Worm (Caenorhabditis elegans): Measurements from ENCODE around the gene B0035.15.
A peak's percentile ranks its signal among the peaks of the same experiment; 100 is the strongest.

B0035.15 gene

ce11 chrIV:11298154-11299086 lies at the start of gene B0035.15, which contains the start of gene dnj-1:
Gene B0035.15 (minus strand): TSS chrIV:11298252.
Gene dnj-1 (plus strand): TSS chrIV:11299036.
- TF ChIP-seq ces-1 (GFP tag; optimal IDR thresholded peaks at IDR 0.05) (peak; percentile 85), ceh-39 (tag; optimal IDR thresholded peaks at IDR 0.05) (no peak), lsy-2 (tag; optimal IDR thresholded peaks at IDR 0.05) (peak; percentile 11), blmp-1 (tag; optimal IDR thresholded peaks at IDR 0.05) (peak; percentile 6), ham-2 (GFP tag; optimal IDR thresholded peaks at IDR 0.05) (peak; percentile 67)

- TF ChIP-seq blmp-1 (tag; optimal IDR thresholded peaks at IDR 0.05): no peak
- TF ChIP-seq zip-8 (tag; optimal IDR thresholded peaks at IDR 0.05): no peak
- TF ChIP-seq ces-1 (GFP tag; optimal IDR thresholded peaks at IDR 0.05): no peak
- no peak for TF ChIP-seq elt-1 (tag; optimal IDR thresholded peaks at IDR 0.05; ENCODE audit: borderline replicate concordance, insufficient read depth)
- no peak for TF ChIP-seq M03D4.4 (tag; optimal IDR thresholded peaks at IDR 0.05)
- TF ChIP-seq ceh-43 (GFP tag; optimal IDR thresholded peaks at IDR 0.05): no peak
- no peak for TF ChIP-seq unc-39 (tag; optimal IDR thresholded peaks at IDR 0.05)
- TF ChIP-seq flh-1 (GFP tag; optimal IDR thresholded peaks at IDR 0.05): no peak
- no peak for TF ChIP-seq ham-2 (GFP tag; optimal IDR thresholded peaks at IDR 0.05)
- TF ChIP-seq cnd-1 (tag; optimal IDR thresholded peaks at IDR 0.05): no peak
- TF ChIP-seq unc-120 (tag; optimal IDR thresholded peaks at IDR 0.05; ENCODE audit: poor library complexity, severe bottlenecking): no peak
Observed at ce11 chrIV:11347275-11347674, 49.2 kb upstream of the B0035.15 start.

- TF ChIP-seq elt-3 (tag; optimal IDR thresholded peaks at IDR 0.05): no peak
- TF ChIP-seq nhr-12 (tag; optimal IDR thresholded peaks at IDR 0.05): no peak
- no peak for TF ChIP-seq mab-5 (tag; optimal IDR thresholded peaks at IDR 0.05)
- no peak for TF ChIP-seq nhr-237 (tag; optimal IDR thresholded peaks at IDR 0.05)
- TF ChIP-seq nhr-28 (tag; optimal IDR thresholded peaks at IDR 0.05): no peak
- no peak for TF ChIP-seq mep-1 (tag; optimal IDR thresholded peaks at IDR 0.05)
- TF ChIP-seq snpc-4 (tag; optimal IDR thresholded peaks at IDR 0.05): no peak
- no peak for TF ChIP-seq drap-1 (GFP tag; optimal IDR thresholded peaks at IDR 0.05)
- no peak for TF ChIP-seq sem-2 (GFP tag; optimal IDR thresholded peaks at IDR 0.05)
- TF ChIP-seq mls-2 (tag; optimal IDR thresholded peaks at IDR 0.05): no peak
- TF ChIP-seq zip-8 (tag; optimal IDR thresholded peaks at IDR 0.05): no peak
- TF ChIP-seq pha-4 (tag; optimal IDR thresholded peaks at IDR 0.05): no peak
- TF ChIP-seq ces-1 (GFP tag; optimal IDR thresholded peaks at IDR 0.05): no peak
- no peak for TF ChIP-seq tbx-8 (GFP tag; optimal IDR thresholded peaks at IDR 0.05)
- TF ChIP-seq ceh-83 (GFP tag; optimal IDR thresholded peaks at IDR 0.05): no peak
- no peak for TF ChIP-seq ceh-43 (GFP tag; optimal IDR thresholded peaks at IDR 0.05)
- TF ChIP-seq unc-62 (GFP tag; optimal IDR thresholded peaks at IDR 0.05): no peak
- no peak for TF ChIP-seq flh-1 (GFP tag; optimal IDR thresholded peaks at IDR 0.05)
Observed at ce11 chrIV:11344288-11344687, 46.2 kb upstream of the B0035.15 start.

ce11 chrIV:11340735-11341443 lies 42.8 kb upstream of the B0035.15 start:
- TF ChIP-seq ceh-43 (GFP tag; optimal IDR thresholded peaks at IDR 0.05): no peak
- TF ChIP-seq mep-1 (tag; optimal IDR thresholded peaks at IDR 0.05): no peak
- TF ChIP-seq unc-62 (GFP tag; optimal IDR thresholded peaks at IDR 0.05): no peak
- TF ChIP-seq hlh-1 (tag; optimal IDR thresholded peaks at IDR 0.05): no peak
- TF ChIP-seq sem-2 (GFP tag; optimal IDR thresholded peaks at IDR 0.05): no peak
- no peak for TF ChIP-seq drap-1 (GFP tag; optimal IDR thresholded peaks at IDR 0.05)
- no peak for TF ChIP-seq ham-2 (GFP tag; optimal IDR thresholded peaks at IDR 0.05)

- TF ChIP-seq ceh-43 (GFP tag; optimal IDR thresholded peaks at IDR 0.05) (no peak), ces-1 (GFP tag; optimal IDR thresholded peaks at IDR 0.05) (no peak), drap-1 (GFP tag; optimal IDR thresholded peaks at IDR 0.05) (no peak), elt-1 (tag; optimal IDR thresholded peaks at IDR 0.05; ENCODE audit: borderline replicate concordance, insufficient read depth) (no peak), pha-4 (tag; optimal IDR thresholded peaks at IDR 0.05) (no peak), zip-8 (tag; optimal IDR thresholded peaks at IDR 0.05) (no peak), hlh-1 (tag; optimal IDR thresholded peaks at IDR 0.05) (no peak), snpc-4 (tag; optimal IDR thresholded peaks at IDR 0.05) (no peak), ceh-39 (tag; optimal IDR thresholded peaks at IDR 0.05) (no peak), tbx-8 (GFP tag; optimal IDR thresholded peaks at IDR 0.05) (no peak)
Observed at ce11 chrIV:11337021-11337420, 39.0 kb upstream of the B0035.15 start, which contains the start of gene F54E12.2. Gene F54E12.2 (minus strand): TSS chrIV:11337184.

Data from whole organism, mixed stage, embryonic.